Worm (Caenorhabditis elegans): Measurements from ENCODE around the gene ncs-4.

ce11 chrX:10204313-10205063 lies 28.2 kb downstream of the ncs-4 start:
- TF ChIP-seq med-1 (GFP tag; optimal IDR thresholded peaks at IDR 0.05; ENCODE audit: insufficient read depth) (no peak), klf-2 (GFP tag; conservative IDR thresholded peaks at IDR 0.05) (no peak), ref-1 (GFP tag; conservative IDR thresholded peaks at IDR 0.05) (no peak), flt-1 (GFP tag; IDR thresholded peaks at IDR 0.05) (peak; percentile 62; the same call in 1 of the 2 replicates), ztf-23 (GFP tag; IDR thresholded peaks at IDR 0.05) (no peak), tab-1 (GFP tag; IDR thresholded peaks at IDR 0.05) (no peak)
